Fruit fly (Drosophila melanogaster): ENCODE results near the gene CG13385.
A peak's percentile ranks its signal among the peaks of the same experiment; 100 is the strongest.

The CG13385 gene

DNA sequence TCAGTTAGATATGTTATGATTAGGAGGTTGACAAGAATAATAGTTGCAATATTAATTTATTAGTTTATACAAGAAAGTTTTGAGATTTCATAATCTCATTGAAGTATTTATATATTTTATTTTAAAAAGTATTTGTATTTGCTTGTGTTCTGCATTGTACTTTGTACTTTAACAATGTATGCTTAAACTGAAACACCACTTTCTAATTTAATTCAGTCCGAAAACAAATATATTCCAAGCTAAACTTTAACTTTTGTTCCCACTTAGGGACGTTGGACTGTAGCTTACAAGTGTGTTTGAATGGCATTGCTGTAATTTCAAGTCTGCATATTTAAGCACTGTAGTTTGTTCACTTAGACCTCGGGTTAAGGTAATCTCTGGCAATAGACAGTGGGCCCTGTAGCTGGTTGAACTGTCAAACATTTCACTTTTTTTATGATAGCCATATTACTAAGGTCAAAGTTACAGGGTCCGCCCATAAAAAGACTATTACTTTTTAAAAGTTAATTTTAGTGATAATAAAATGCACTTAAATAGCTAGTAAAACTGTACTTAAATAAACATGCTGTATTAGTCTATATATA is 25.0 kb upstream of the CG13385 start:
- peak; percentile 49 for TF ChIP-seq CG17801 (GFP tag; optimal IDR thresholded peaks at IDR 0.05; ENCODE audit: partially characterized antibody)

DNA sequence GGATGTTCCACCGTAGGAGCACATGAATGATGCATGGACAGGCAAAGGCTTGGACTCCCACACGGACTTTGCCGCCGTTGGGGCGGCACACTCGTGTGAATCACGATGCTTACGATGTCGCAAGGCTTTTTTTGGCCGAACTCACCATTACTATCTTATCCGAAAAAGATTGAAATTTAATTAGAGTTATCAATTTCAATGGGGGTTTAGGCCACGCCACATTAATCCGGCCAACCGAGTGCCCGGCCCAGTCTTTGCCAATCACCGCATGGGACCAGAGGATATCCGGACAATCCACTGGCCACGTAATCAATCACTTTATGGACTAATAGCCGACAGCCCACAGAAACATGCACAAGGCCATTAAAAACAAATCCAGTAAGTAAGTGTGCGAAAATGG is 24.2 kb upstream of the CG13385 start:
- no peak for TF ChIP-seq CG17801 (GFP tag; optimal IDR thresholded peaks at IDR 0.05; ENCODE audit: partially characterized antibody)

DNA sequence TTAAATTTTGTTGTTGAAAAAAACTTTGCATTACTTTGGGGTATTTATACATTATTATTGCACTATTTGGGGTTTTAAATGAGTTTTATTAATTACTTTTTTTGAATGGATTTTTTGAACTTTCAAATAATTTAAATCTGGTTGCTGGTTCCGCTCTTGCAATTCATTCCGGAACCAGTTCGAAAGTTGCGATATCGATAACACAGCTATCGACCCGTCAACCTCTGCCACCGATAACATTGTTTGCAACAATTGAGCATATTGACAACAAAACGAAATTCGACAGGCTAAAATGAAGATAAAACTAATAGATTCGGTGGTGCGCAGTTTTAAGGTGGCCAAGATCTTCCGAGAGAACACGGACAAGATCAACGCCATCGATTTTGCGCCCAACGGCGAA is 22.2 kb upstream of the CG13385 start, which contains the start of gene Wdr82:
TSS of gene Wdr82 (plus strand) at position 227 of the 400 bp plus-strand sequence.
- TF ChIP-seq CG17801 (GFP tag; optimal IDR thresholded peaks at IDR 0.05; ENCODE audit: partially characterized antibody) = peak; percentile 12

- peak; percentile 100 for TF ChIP-seq CG17801 (GFP tag; optimal IDR thresholded peaks at IDR 0.05; ENCODE audit: partially characterized antibody)
Measured at dm6 chr2L:8376717-8377116, 19.7 kb upstream of the CG13385 start, which contains the start of the genes CG13390 and CG17294. CG13390 (minus strand) TSS chr2L:8376797. CG17294 (plus strand) TSS chr2L:8377035.

dm6 chr2L:8381508-8382036 is 14.9 kb upstream of the CG13385 start, which contains the start of gene AlaRS:
AlaRS (minus strand) TSS chr2L:8381764.
- TF ChIP-seq CG17801 (GFP tag; optimal IDR thresholded peaks at IDR 0.05; ENCODE audit: partially characterized antibody) = peak; percentile 72

dm6 chr2L:8382646-8383045 is 13.8 kb upstream of the CG13385 start, which contains the start of the genes CG13392 and Rcd4:
CG13392 (minus strand) TSS chr2L:8382807.
Rcd4 (plus strand) TSS chr2L:8382861.
- TF ChIP-seq CG17801 (GFP tag; optimal IDR thresholded peaks at IDR 0.05; ENCODE audit: partially characterized antibody) = peak; percentile 63

DNA sequence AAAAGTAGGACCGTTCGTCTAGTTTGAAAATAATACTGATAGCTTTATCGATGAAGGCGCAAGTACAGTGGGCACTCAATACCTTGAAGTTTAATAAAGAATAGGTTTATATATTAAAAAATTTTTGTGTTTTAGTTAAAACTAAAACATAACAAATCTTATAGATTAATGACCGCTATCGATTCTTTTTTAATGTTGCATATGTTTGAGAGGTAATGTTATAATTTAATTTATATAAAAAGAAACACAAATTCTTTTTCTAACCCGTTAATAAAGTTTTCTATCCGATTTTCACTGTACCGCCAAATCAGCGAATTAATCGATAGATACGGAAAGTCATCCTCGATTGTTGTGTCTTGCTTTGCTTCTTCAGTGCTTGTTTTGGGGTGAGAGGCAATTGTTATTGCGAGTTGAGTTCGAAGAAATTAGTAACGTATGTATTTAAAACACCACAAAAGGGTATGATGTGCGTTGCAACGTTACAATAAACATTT is 12.3 kb upstream of the CG13385 start, which contains the start of the genes Dad1 and CG13384:
TSS of gene Dad1 (minus strand) at position 30 of the 494 bp plus-strand sequence.
TSS of gene CG13384 (plus strand) at position 348 of the 494 bp plus-strand sequence.
- TF ChIP-seq CG17801 (GFP tag; optimal IDR thresholded peaks at IDR 0.05; ENCODE audit: partially characterized antibody) = peak; percentile 98

DNA sequence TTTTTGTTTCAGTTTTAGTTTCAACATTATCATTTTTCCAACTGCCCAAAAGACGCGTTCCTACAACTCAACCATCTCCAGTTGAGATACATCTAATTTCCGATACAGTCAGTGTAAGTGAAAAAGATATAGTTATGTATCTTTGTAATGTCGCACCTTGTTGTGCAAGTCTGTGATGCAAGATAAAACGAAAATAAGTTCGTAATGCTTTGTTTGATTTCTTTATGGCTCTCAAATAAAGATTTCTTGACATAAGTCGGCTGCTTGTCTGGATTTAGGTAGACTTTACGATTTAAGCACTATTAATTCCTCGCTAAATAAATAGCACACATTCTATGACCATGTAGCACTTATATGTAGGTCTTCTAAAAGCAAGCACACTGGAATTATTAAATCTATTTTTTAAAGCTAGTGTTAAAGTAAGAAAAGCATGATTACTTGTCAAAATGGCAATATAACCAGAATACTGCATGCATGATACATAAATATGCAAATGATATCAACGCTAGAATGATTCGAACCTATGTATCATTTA is 11.4 kb upstream of the CG13385 start:
- TF ChIP-seq CG17801 (GFP tag; optimal IDR thresholded peaks at IDR 0.05; ENCODE audit: partially characterized antibody) = no peak

dm6 chr2L:8385849-8386248 is 10.6 kb upstream of the CG13385 start:
- no peak for TF ChIP-seq CG17801 (GFP tag; optimal IDR thresholded peaks at IDR 0.05; ENCODE audit: partially characterized antibody)

DNA sequence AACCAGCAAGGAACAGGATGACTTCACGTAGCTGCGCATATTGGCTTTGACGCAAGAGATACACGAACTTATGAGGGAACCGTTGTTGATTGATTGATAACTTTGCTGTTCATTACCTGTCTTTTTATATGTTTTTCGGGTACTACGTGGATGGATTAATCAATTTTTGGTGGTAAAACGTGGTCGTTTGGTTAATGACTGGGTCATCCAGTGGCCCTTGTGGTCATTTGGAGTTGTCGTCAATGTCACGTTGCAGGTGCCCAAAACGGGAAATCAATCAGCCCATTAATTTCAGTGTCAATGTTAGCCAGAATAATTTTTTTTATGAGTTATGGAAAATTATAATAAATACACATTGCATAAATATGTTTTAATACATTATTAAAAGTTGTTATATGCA is 7.2 kb upstream of the CG13385 start, which contains the start of gene CG42819:
TSS of gene CG42819 (minus strand) at position 101 of the 400 bp plus-strand sequence.
- no peak for TF ChIP-seq CG17801 (GFP tag; optimal IDR thresholded peaks at IDR 0.05; ENCODE audit: partially characterized antibody)

DNA sequence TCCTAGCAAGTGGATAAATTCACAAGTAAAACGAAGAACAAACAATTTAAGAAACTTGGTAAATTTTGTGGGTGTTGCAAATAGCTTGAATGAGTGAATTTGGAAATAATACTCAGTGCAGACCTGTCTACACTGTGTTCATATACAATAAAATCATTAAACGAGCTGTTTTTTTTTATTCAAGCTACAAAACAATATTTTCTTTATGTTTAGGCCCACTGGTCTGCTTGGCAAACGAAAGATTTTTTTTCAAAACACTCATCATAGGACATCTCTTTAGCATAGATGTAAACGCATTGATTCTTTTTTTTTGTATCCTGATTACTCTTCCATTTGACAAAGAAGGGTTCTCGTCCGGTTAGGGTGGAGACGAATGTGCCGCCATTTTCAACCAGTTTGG is 4.2 kb upstream of the CG13385 start, which contains the start of gene CG42820:
TSS of gene CG42820 (minus strand) at position 101 of the 400 bp plus-strand sequence.
- TF ChIP-seq CG17801 (GFP tag; optimal IDR thresholded peaks at IDR 0.05; ENCODE audit: partially characterized antibody) = no peak

DNA sequence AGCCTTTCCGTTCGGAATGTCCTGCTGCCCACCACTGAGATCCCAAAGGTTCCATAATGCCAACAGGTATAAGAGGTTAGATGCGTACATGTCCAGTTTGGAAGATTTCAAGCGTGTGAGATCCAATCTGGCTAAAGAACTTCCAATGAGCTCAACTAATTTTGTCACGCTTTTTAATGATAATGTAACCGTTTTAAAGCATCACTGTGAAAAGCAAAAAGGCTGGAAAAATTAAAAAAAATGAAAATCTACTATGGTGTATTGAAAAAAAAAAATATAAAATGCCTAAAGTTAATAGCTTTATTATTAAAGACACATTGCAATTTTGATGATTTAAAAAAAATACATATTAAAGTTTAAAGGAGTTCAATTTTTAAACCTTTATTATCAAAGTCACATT is 3.3 kb upstream of the CG13385 start, which contains the start of gene Acp29AB:
TSS of gene Acp29AB (minus strand) at position 101 of the 400 bp plus-strand sequence.
- TF ChIP-seq CG17801 (GFP tag; optimal IDR thresholded peaks at IDR 0.05; ENCODE audit: partially characterized antibody) = no peak

- TF ChIP-seq CG17801 (GFP tag; optimal IDR thresholded peaks at IDR 0.05; ENCODE audit: partially characterized antibody) = no peak
Measured at dm6 chr2L:8394180-8394579, 2.3 kb upstream of the CG13385 start, which contains the start of gene lectin-29Ca. lectin-29Ca (minus strand) TSS chr2L:8394280.

dm6 chr2L:8394840-8395239 is 1.6 kb upstream of the CG13385 start, which contains the start of gene Peritrophin-15b:
Peritrophin-15b (minus strand) TSS chr2L:8394940.
- TF ChIP-seq CG17801 (GFP tag; optimal IDR thresholded peaks at IDR 0.05; ENCODE audit: partially characterized antibody) = no peak

DNA sequence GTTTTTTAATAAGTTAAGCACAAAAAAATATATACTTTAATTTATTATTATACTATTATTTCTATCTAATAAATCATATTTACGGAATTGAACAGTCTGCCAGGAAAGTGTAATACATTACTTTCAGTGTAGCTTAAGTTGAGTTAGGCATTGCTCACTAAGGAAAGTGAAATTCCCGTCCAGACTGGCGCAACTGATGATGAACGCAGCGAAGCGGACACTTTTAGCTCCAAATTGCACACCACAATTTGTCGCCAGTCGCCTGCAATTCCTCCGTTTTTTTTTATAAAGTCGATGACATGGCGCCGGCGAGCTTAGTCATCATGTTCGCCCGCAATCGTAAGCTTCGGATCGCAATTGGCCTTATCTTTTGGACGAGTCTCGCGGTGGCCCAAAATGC is 2.3 kb downstream of the CG13385 start, which contains the start of gene CG13386:
TSS of gene CG13386 (plus strand) at position 301 of the 400 bp plus-strand sequence.
- TF ChIP-seq CG17801 (GFP tag; optimal IDR thresholded peaks at IDR 0.05; ENCODE audit: partially characterized antibody) = no peak
